Fruit fly (Drosophila melanogaster) whole organism, prepupa: ENCODE data around the gene CG10874.

ENCODE experiments used
- CG15336 ChIP-seq: fragments of 200-800 bp; sonication (Bioruptor generic); IDR thresholded peaks from 2 replicates; pipeline ENCODE4 v1.3.6; 2022; ENCODE audit warnings: missing biosample characterization, missing genetic modification characterization
- CG3032 ChIP-seq: fragments of 200-800 bp; optimal IDR thresholded peaks from 2 replicates; lab custom pipeline; 2019; ENCODE audit warnings: missing biosample characterization, mild to moderate bottlenecking, missing genetic modification characterization, moderate library complexity
- CG4318 ChIP-seq: fragments of 200-800 bp; sonication (Bioruptor generic); optimal IDR thresholded peaks from 3 replicates; lab custom pipeline; 2017; ENCODE audit warnings: missing biosample characterization, mild to moderate bottlenecking, missing genetic modification characterization
- CG6276 ChIP-seq: fragments of 200-800 bp; sonication (Bioruptor generic); optimal IDR thresholded peaks from 2 replicates; lab custom pipeline; 2017; ENCODE audit warnings: missing biosample characterization, mild to moderate bottlenecking, missing genetic modification characterization
- CG9139 ChIP-seq: fragments of 200-800 bp; sonication (Bioruptor generic); optimal IDR thresholded peaks from 3 replicates; lab custom pipeline; 2017; ENCODE audit warnings: missing biosample characterization, mild to moderate bottlenecking, missing genetic modification characterization
- Hr4 ChIP-seq: fragments of 200-800 bp; sonication (Bioruptor generic); optimal IDR thresholded peaks from 3 replicates; lab custom pipeline; 2016; ENCODE audit warnings: missing biosample characterization, missing genetic modification characterization
- achi ChIP-seq: fragments of 200-800 bp; sonication (Bioruptor generic); optimal IDR thresholded peaks from 3 replicates; lab custom pipeline; 2016; ENCODE audit warnings: missing biosample characterization, missing genetic modification characterization
- fd59A ChIP-seq: fragments of 200-800 bp; sonication (Bioruptor generic); optimal IDR thresholded peaks from 2 replicates; lab custom pipeline; 2017; ENCODE audit warnings: missing biosample characterization, mild to moderate bottlenecking, missing genetic modification characterization, missing genetic modification reagents
- fd85E ChIP-seq: fragments of 200-800 bp; sonication (Bioruptor generic); optimal IDR thresholded peaks from 3 replicates; lab custom pipeline; 2016; ENCODE audit warnings: missing biosample characterization, missing genetic modification characterization
- net ChIP-seq: fragments of 200-800 bp; sonication (Bioruptor generic); optimal IDR thresholded peaks from 3 replicates; lab custom pipeline; 2016; ENCODE audit warnings: missing biosample characterization, missing genetic modification characterization

DNA sequence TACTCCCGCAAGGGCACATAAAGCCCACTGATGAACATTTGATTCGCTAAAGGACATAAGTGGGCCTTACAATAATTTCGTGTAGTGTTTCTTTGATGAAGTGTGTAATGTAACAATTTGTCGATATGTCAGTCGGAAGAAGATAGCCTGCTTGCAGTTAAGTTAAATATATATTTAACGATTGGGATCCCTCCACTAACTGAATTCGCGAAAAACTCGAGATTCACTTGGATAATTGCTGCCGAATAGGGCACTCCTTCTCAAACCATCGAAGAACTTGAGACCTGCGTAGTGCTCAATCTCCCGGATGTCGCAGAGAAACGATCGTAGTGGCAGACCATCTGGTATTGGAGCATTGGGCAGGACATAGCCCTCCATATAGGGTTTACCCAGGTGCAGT lies 46.0 kb upstream of the CG10874 start, which contains the start of gene Tengl3:
- TF ChIP-seq achi (no peak), CG6276 (GFP tag; lab: Kevin White, UChicago) (no peak), CG15336 (GFP tag; lab: Robert Waterston, UW) (no peak), fd85E (GFP tag; lab: Kevin White, UChicago) (no peak), fd59A (GFP tag; lab: Kevin White, UChicago) (no peak), CG3032 (no peak), Hr4 (GFP tag; lab: Kevin White, UChicago) (no peak), CG4318 (no peak), net (GFP tag; lab: Kevin White, UChicago) (no peak), CG9139 (no peak)
